Worm (Caenorhabditis elegans) whole organism, midembryonic: ENCODE measurements around the gene D1044.1.

Experiments
- cog-1 ChIP-seq: sonication (generic microtip); optimal IDR thresholded peaks from 2 replicates; lab custom pipeline; 2016; ENCODE audit warnings: missing genetic modification characterization, missing compliant biosample characterization
- flt-1 ChIP-seq: fragments of 200-800 bp; sonication (Bioruptor generic); IDR thresholded peaks from 2 replicates; pipeline ENCODE4 v1.3.6; 2022; ENCODE audit warnings: missing genetic modification characterization, missing compliant biosample characterization
- klf-2 ChIP-seq: fragments of 200-800 bp; sonication (Bioruptor generic); conservative IDR thresholded peaks from 2 replicates; pipeline ENCODE4 v1.3.6; 2022; ENCODE audit warnings: missing genetic modification reagents, missing genetic modification characterization, missing compliant biosample characterization
- ref-1 ChIP-seq: fragments of 200-800 bp; sonication (Bioruptor generic); conservative IDR thresholded peaks from 2 replicates; pipeline ENCODE4 v1.3.6; 2022; ENCODE audit warnings: missing genetic modification reagents, missing genetic modification characterization, missing compliant biosample characterization
- ztf-29 ChIP-seq: fragments of 200-800 bp; sonication (Bioruptor generic); IDR thresholded peaks from 2 replicates; pipeline ENCODE4 v1.3.6; 2022; ENCODE audit warnings: missing genetic modification reagents, missing genetic modification characterization, missing compliant biosample characterization

- TF ChIP-seq cog-1 (tag; lab: Kevin White, UChicago) (no peak), flt-1 (GFP tag; lab: Robert Waterston, UW) (no peak), ref-1 (GFP tag; lab: Robert Waterston, UW) (no peak), klf-2 (GFP tag; lab: Robert Waterston, UW) (no peak), ztf-29 (GFP tag; lab: Robert Waterston, UW) (no peak)
These were observed 37.2 kb upstream of the D1044.1 start for ce11 chrIII:5506936-5507335.
